Worm (Caenorhabditis elegans): ENCODE data around the gene Y51H7C.3.

Gene Y51H7C.3

ce11 chrII:1438336-1438589 is at the start of gene Y51H7C.3:
TSS of gene Y51H7C.3 (plus strand) at chrII:1438490.
- TF ChIP-seq unc-62 (GFP tag; optimal IDR thresholded peaks at IDR 0.05), result no peak

ce11 chrII:1397703-1398102 is 40.6 kb upstream of the Y51H7C.3 start, which contains the start of gene F54D12.8:
TSS of gene F54D12.8 (minus strand) at chrII:1398038.
- TF ChIP-seq unc-62 (GFP tag; optimal IDR thresholded peaks at IDR 0.05), result no peak

ce11 chrII:1398396-1398795 is 39.9 kb upstream of the Y51H7C.3 start, which contains the start of gene F54D12.2:
TSS of gene F54D12.2 (plus strand) at chrII:1398696.
- TF ChIP-seq unc-62 (GFP tag; optimal IDR thresholded peaks at IDR 0.05), result no peak

ce11 chrII:1400105-1400504 is 38.2 kb upstream of the Y51H7C.3 start, which contains the start of gene F54D12.1:
TSS of gene F54D12.1 (plus strand) at chrII:1400405.
- TF ChIP-seq unc-62 (GFP tag; optimal IDR thresholded peaks at IDR 0.05), result no peak

ce11 chrII:1401474-1401873 is 36.8 kb upstream of the Y51H7C.3 start, which contains the start of gene Y51H7C.8:
TSS of gene Y51H7C.8 (plus strand) at chrII:1401774.
- TF ChIP-seq unc-62 (GFP tag; optimal IDR thresholded peaks at IDR 0.05), result no peak

ce11 chrII:1402167-1402619 is 36.1 kb upstream of the Y51H7C.3 start, which contains the start of gene Y51H7C.7:
TSS of gene Y51H7C.7 (plus strand) at chrII:1402569.
- no peak for TF ChIP-seq unc-62 (GFP tag; optimal IDR thresholded peaks at IDR 0.05)

ce11 chrII:1403056-1403455 is 35.2 kb upstream of the Y51H7C.3 start, which contains the start of the genes Y51H7C.41 and cogc-4:
TSS of gene Y51H7C.41 (plus strand) at chrII:1403321.
TSS of gene cogc-4 (plus strand) at chrII:1403441.
- TF ChIP-seq unc-62 (GFP tag; optimal IDR thresholded peaks at IDR 0.05), result no peak

- no peak for TF ChIP-seq unc-62 (GFP tag; optimal IDR thresholded peaks at IDR 0.05)
Measured at ce11 chrII:1411372-1411771, 26.9 kb upstream of the Y51H7C.3 start, which contains the start of gene Y51H7C.9. TSS of gene Y51H7C.9 (minus strand) at chrII:1411472.

ce11 chrII:1412359-1412907 is 25.9 kb upstream of the Y51H7C.3 start, which contains the start of gene alkb-1:
TSS of gene alkb-1 (plus strand) at chrII:1412409.
- TF ChIP-seq unc-62 (GFP tag; optimal IDR thresholded peaks at IDR 0.05), result no peak

- no peak for TF ChIP-seq unc-62 (GFP tag; optimal IDR thresholded peaks at IDR 0.05)
Measured at ce11 chrII:1419994-1420393, 18.3 kb upstream of the Y51H7C.3 start.

ce11 chrII:1420806-1421463 is 17.4 kb upstream of the Y51H7C.3 start:
- no peak for TF ChIP-seq unc-62 (GFP tag; optimal IDR thresholded peaks at IDR 0.05)

ce11 chrII:1423660-1424059 is 14.6 kb upstream of the Y51H7C.3 start, which contains the start of gene Y51H7C.10:
TSS of gene Y51H7C.10 (minus strand) at chrII:1423760.
- no peak for TF ChIP-seq unc-62 (GFP tag; optimal IDR thresholded peaks at IDR 0.05)

- no peak for TF ChIP-seq unc-62 (GFP tag; optimal IDR thresholded peaks at IDR 0.05)
Measured at ce11 chrII:1436715-1437114, 1.6 kb upstream of the Y51H7C.3 start.

ce11 chrII:1437449-1438335 is 598 bp upstream of the Y51H7C.3 start, which contains the start of gene nol-6:
TSS of gene nol-6 (minus strand) at chrII:1437499.
- TF ChIP-seq unc-62 (GFP tag; optimal IDR thresholded peaks at IDR 0.05), result no peak

- TF ChIP-seq unc-62 (GFP tag; optimal IDR thresholded peaks at IDR 0.05), result no peak
Measured at ce11 chrII:1441479-1441878, 3.2 kb downstream of the Y51H7C.3 start.

- TF ChIP-seq unc-62 (GFP tag; optimal IDR thresholded peaks at IDR 0.05), result no peak
Measured at ce11 chrII:1444911-1445310, 6.6 kb downstream of the Y51H7C.3 start, which contains the start of gene scl-17. TSS of gene scl-17 (plus strand) at chrII:1445211.

All from whole organism, dauer.